Worm (Caenorhabditis elegans) whole organism, L4 larva: ENCODE measurements around the gene ZK418.13.

Experiments used
- F10B5.3 ChIP-seq: sonication (generic microtip); optimal IDR thresholded peaks from 2 replicates; lab custom pipeline; 2016; ENCODE audit warnings: mild to moderate bottlenecking, missing genetic modification characterization, missing compliant biosample characterization
- F44E2.7 ChIP-seq: fragments of 200-800 bp; sonication (Bioruptor generic); IDR thresholded peaks from 2 replicates; pipeline ENCODE4 v2.1.2; 2022; ENCODE audit warnings: missing genetic modification characterization, missing compliant biosample characterization
- dve-1 ChIP-seq: sonication (generic microtip); optimal IDR thresholded peaks from 2 replicates; lab custom pipeline; 2017; ENCODE audit warnings: antibody characterized with exemption, mild to moderate bottlenecking, missing genetic modification characterization, missing compliant biosample characterization; ENCODE audit not compliant: insufficient read depth
- egl-27 ChIP-seq: sonication (generic microtip); optimal IDR thresholded peaks from 3 replicates; lab custom pipeline; 2017; ENCODE audit warnings: missing biosample characterization, missing genetic modification reagents, missing genetic modification characterization
- hmg-1.1 ChIP-seq: fragments of 200-800 bp; sonication (Bioruptor generic); IDR thresholded peaks from 2 replicates; pipeline ENCODE4 v1.3.6; 2022; ENCODE audit warnings: missing genetic modification reagents, missing genetic modification characterization, missing compliant biosample characterization
- lin-13 ChIP-seq: fragments of 150-350 bp; optimal IDR thresholded peaks from 2 replicates; lab custom pipeline; 2014; ENCODE audit warnings: missing biosample characterization, missing genetic modification reagents, missing genetic modification characterization
- pha-4 ChIP-seq, 2 experiments: fragments of 150-350 bp in 1 of 2; fragments of 200-800 bp in 1 of 2; sonication (Bioruptor generic) in 1 of 2; IDR thresholded peaks in 1 of 2; optimal IDR thresholded peaks in 1 of 2; 2 replicates each; pipeline versions ENCODE4 v1.3.6 to Lab custom; 2014 to 2022; ENCODE audit warnings: missing genetic modification characterization in 2 of 2, missing genetic modification reagents in 2 of 2, missing biosample characterization in 1 of 2, missing compliant biosample characterization in 1 of 2
- snpc-4 ChIP-seq: fragments of 150-350 bp; optimal IDR thresholded peaks from 2 replicates; lab custom pipeline; 2014; ENCODE audit warnings: missing biosample characterization, missing genetic modification characterization

- no peak for TF ChIP-seq snpc-4
- TF ChIP-seq F44E2.7 (GFP tag; lab: Robert Waterston, UW) = no peak
- no peak for TF ChIP-seq egl-27
- TF ChIP-seq pha-4 (GFP tag; IDR thresholded peaks at IDR 0.05; lab: Robert Waterston, UW) = no peak
- TF ChIP-seq pha-4 (tag; optimal IDR thresholded peaks at IDR 0.05; lab: Kevin White, UChicago) = no peak
- no peak for TF ChIP-seq hmg-1.1 (GFP tag; lab: Robert Waterston, UW)
- TF ChIP-seq dve-1 (tag; lab: Kevin White, UChicago) = no peak
- TF ChIP-seq lin-13 (GFP tag; lab: Kevin White, UChicago) = no peak
- no peak for TF ChIP-seq F10B5.3
Measured at ce11 chrIII:7080689-7081088, 4.4 kb upstream of the ZK418.13 start, which contains the start of gene ZK418.7.
